Worm (Caenorhabditis elegans) whole organism, midembryonic: ENCODE results near the gene rol-3.

Source experiments
- T22C8.4 ChIP-seq: fragments of 200-800 bp; sonication (Bioruptor generic); IDR thresholded peaks from 2 replicates; pipeline ENCODE4 v1.3.6; 2022; ENCODE audit warnings: missing genetic modification characterization, missing compliant biosample characterization
- cog-1 ChIP-seq: sonication (generic microtip); optimal IDR thresholded peaks from 2 replicates; lab custom pipeline; 2016; ENCODE audit warnings: missing genetic modification characterization, missing compliant biosample characterization
- flt-1 ChIP-seq: fragments of 200-800 bp; sonication (Bioruptor generic); IDR thresholded peaks from 2 replicates; pipeline ENCODE4 v1.3.6; 2022; ENCODE audit warnings: missing genetic modification characterization, missing compliant biosample characterization
- klf-2 ChIP-seq: fragments of 200-800 bp; sonication (Bioruptor generic); conservative IDR thresholded peaks from 2 replicates; pipeline ENCODE4 v1.3.6; 2022; ENCODE audit warnings: missing genetic modification reagents, missing genetic modification characterization, missing compliant biosample characterization
- med-1 ChIP-seq: sonication (generic microtip); optimal IDR thresholded peaks from 2 replicates; lab custom pipeline; 2017; ENCODE audit warnings: missing genetic modification characterization, mild to moderate bottlenecking, missing compliant biosample characterization, antibody characterized with exemption, missing genetic modification reagents; ENCODE audit not compliant: insufficient read depth
- ref-1 ChIP-seq: fragments of 200-800 bp; sonication (Bioruptor generic); conservative IDR thresholded peaks from 2 replicates; pipeline ENCODE4 v1.3.6; 2022; ENCODE audit warnings: missing genetic modification reagents, missing genetic modification characterization, missing compliant biosample characterization
- tab-1 ChIP-seq: fragments of 200-800 bp; sonication (Bioruptor generic); IDR thresholded peaks from 2 replicates; pipeline ENCODE4 v1.3.6; 2022; ENCODE audit warnings: missing genetic modification characterization, missing compliant biosample characterization
- ztf-23 ChIP-seq: fragments of 200-800 bp; sonication (Bioruptor generic); IDR thresholded peaks from 2 replicates; pipeline ENCODE4 v1.3.6; 2022; ENCODE audit warnings: missing genetic modification reagents, missing genetic modification characterization, missing compliant biosample characterization
- ztf-29 ChIP-seq: fragments of 200-800 bp; sonication (Bioruptor generic); IDR thresholded peaks from 2 replicates; pipeline ENCODE4 v1.3.6; 2022; ENCODE audit warnings: missing genetic modification reagents, missing genetic modification characterization, missing compliant biosample characterization

DNA sequence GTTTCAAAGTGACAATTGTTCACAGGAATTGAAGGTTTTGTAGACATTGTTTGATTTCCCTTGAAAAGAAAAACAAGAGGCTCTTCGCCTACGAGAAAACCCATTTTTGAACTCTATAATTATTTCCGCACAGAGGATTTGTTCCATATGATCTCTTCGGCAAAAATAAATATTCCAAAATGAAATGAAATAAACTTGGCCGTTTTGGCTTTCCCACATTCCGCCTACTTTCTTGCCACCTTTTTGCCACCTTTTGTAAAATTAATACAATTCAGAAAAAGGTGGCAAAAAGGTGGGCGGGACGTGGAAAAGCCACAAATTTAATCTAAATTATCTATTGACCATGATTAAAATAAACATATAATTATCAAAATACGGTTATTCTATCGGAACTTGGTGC is 49.8 kb downstream of the rol-3 start, which contains the start of gene F20D6.15:
- no peak for TF ChIP-seq med-1 (GFP tag; lab: Kevin White, UChicago)
- TF ChIP-seq tab-1 (GFP tag; lab: Robert Waterston, UW), result no peak
- no peak for TF ChIP-seq flt-1 (GFP tag; lab: Robert Waterston, UW)
- no peak for TF ChIP-seq ztf-23 (GFP tag; lab: Robert Waterston, UW)
- no peak for TF ChIP-seq ref-1 (GFP tag; lab: Robert Waterston, UW)
- no peak for TF ChIP-seq T22C8.4
- TF ChIP-seq ztf-29 (GFP tag; lab: Robert Waterston, UW), result no peak
- TF ChIP-seq cog-1, result no peak
- no peak for TF ChIP-seq klf-2 (GFP tag; lab: Robert Waterston, UW)
